1 fruit fly cellular context compared by ENCODE assay signal in the genomic region with DNA sequence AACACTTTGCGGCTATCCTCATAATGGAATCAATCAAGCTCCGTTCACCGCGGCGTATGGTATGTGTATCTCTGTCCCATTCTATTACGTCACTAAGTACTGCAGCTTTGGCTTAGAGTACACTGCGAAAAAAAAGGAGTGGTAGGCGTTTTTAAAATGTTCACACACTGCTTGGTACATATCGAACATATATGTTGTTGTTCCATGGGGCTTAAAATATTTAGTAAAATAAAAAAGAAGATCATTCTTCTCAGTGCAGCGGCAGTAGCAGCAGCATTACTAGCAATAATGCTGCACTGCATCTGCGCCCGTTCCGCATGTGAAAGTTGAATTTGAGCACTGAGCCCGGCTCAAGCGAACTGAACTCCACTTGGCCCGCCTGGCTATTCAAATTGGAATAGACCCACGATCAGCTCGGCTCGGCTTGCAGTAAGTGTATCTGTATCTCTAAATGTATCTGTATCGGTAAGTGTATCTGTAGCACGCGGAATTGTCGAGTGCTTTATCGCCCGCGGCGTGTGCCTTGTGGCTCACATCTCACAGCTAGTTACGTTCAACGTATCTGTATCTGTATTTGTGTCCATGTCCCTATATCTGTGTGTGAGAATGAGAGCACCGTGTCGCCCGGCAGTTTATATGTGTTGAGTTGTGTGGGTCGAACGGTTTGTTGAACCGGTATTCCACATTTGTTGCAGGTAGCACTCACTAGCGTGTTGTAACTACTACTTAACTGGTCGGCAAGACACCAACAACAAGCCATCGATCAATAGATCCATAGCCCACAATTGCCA.
TF ChIP-seq lines count a peak whose summit lies in the region.

No protein-coding gene starts in this region.

TF ChIP-seq in whole organism, embryonic, 481 proteins besides CTCF, POLR2A, EP300 and RAD21 (continued from another document and continues in another):
- TF ChIP-seq cad (GFP tag; optimal IDR thresholded peaks at IDR 0.05; lab: Kevin White, UChicago) (no peak), slp2 (GFP tag; optimal IDR thresholded peaks at IDR 0.05; lab: Kevin White, UChicago) (no peak), CG6683 (GFP tag; optimal IDR thresholded peaks at IDR 0.05; lab: Kevin White, UChicago) (no peak), CG7357 (GFP tag; IDR thresholded peaks at IDR 0.05; lab: Robert Waterston, UW) (no peak), esg (GFP tag; conservative IDR thresholded peaks at IDR 0.05; lab: Robert Waterston, UW) (peak; percentile 54; the same call in 1 of the 2 replicates), Lim3 (GFP tag; IDR thresholded peaks at IDR 0.05; lab: Robert Waterston, UW) (peak; percentile 49; the same call in 1 of the 2 replicates), Drgx (GFP tag; IDR thresholded peaks at IDR 0.05; lab: Robert Waterston, UW) (peak; percentile 97), CG7271 (tag; optimal IDR thresholded peaks at IDR 0.05; lab: Kevin White, UChicago) (no peak), Dbx (GFP tag; IDR thresholded peaks at IDR 0.05; lab: Robert Waterston, UW) (no peak), CG2875 (GFP tag; optimal IDR thresholded peaks at IDR 0.05; lab: Kevin White, UChicago) (peak; percentile 59), Max (GFP tag; optimal IDR thresholded peaks at IDR 0.05; lab: Kevin White, UChicago) (peak; percentile 29), CG33557 (GFP tag; optimal IDR thresholded peaks at IDR 0.05; lab: Kevin White, UChicago) (no peak), gfzf (GFP tag; optimal IDR thresholded peaks at IDR 0.05; lab: Kevin White, UChicago) (no peak), br (optimal IDR thresholded peaks at IDR 0.05; lab: Kevin White, UChicago) (no peak), Hand (GFP tag; optimal IDR thresholded peaks at IDR 0.05; lab: Kevin White, UChicago) (no peak), ap (GFP tag; IDR thresholded peaks at IDR 0.05; lab: Robert Waterston, UW) (peak; percentile 49; the same call in 1 of the 2 replicates), CG8281 (tag; optimal IDR thresholded peaks at IDR 0.05; lab: Kevin White, UChicago) (peak; percentile 3), al (GFP tag; IDR thresholded peaks at IDR 0.05; lab: Robert Waterston, UW) (no peak), salm (tag; optimal IDR thresholded peaks at IDR 0.05; lab: Kevin White, UChicago) (peak; percentile 1), CG43689 (GFP tag; IDR thresholded peaks at IDR 0.05; lab: Robert Waterston, UW) (no peak; the same call in 1 of the 2 replicates), ATbp (GFP tag; optimal IDR thresholded peaks at IDR 0.05; lab: Kevin White, UChicago) (peak; percentile 58), D19B (GFP tag; optimal IDR thresholded peaks at IDR 0.05; lab: Kevin White, UChicago) (no peak), hkb (optimal IDR thresholded peaks at IDR 0.05; lab: Kevin White, UChicago) (no peak), hkb (GFP tag; IDR thresholded peaks at IDR 0.05; lab: Robert Waterston, UW) (peak; percentile 76), CG32767 (GFP tag; IDR thresholded peaks at IDR 0.05; lab: Robert Waterston, UW) (peak; percentile 55; the same call in 1 of the 2 replicates), Bdp1 (GFP tag; optimal IDR thresholded peaks at IDR 0.05; lab: Kevin White, UChicago) (peak; percentile 9), CG5953 (GFP tag; IDR thresholded peaks at IDR 0.05; lab: Robert Waterston, UW) (peak; percentile 52; the same call in 1 of the 2 replicates), GATAe (GFP tag; conservative IDR thresholded peaks at IDR 0.05; lab: Robert Waterston, UW) (no peak), HLH3B (GFP tag; IDR thresholded peaks at IDR 0.05; lab: Robert Waterston, UW) (peak; percentile 71), Asciz (GFP tag; optimal IDR thresholded peaks at IDR 0.05; lab: Kevin White, UChicago) (peak; percentile 65), klu (GFP tag; IDR thresholded peaks at IDR 0.05; lab: Robert Waterston, UW) (no peak), gro (GFP tag; optimal IDR thresholded peaks at IDR 0.05; lab: Kevin White, UChicago) (no peak), CG12219 (GFP tag; optimal IDR thresholded peaks at IDR 0.05; lab: Kevin White, UChicago) (peak; percentile 30), CG31224 (GFP tag; IDR thresholded peaks at IDR 0.05; lab: Robert Waterston, UW) (no peak), CG15479 (GFP tag; optimal IDR thresholded peaks at IDR 0.05; lab: Kevin White, UChicago) (no peak), sqz (GFP tag; optimal IDR thresholded peaks at IDR 0.05; lab: Kevin White, UChicago) (peak; percentile 27), mam (GFP tag; optimal IDR thresholded peaks at IDR 0.05; lab: Kevin White, UChicago) (peak; percentile 18), CG4820 (GFP tag; optimal IDR thresholded peaks at IDR 0.05; lab: Kevin White, UChicago) (peak; percentile 56), Oaz (GFP tag; IDR thresholded peaks at IDR 0.05; lab: Robert Waterston, UW) (no peak), CG3065 (GFP tag; optimal IDR thresholded peaks at IDR 0.05; lab: Kevin White, UChicago) (no peak), CG10959 (GFP tag; IDR thresholded peaks at IDR 0.05; lab: Robert Waterston, UW) (no peak), CG10565 (GFP tag; optimal IDR thresholded peaks at IDR 0.05; lab: Kevin White, UChicago) (no peak), caup (GFP tag; optimal IDR thresholded peaks at IDR 0.05; lab: Kevin White, UChicago; ENCODE audit: severe bottlenecking) (no peak), Dip3 (GFP tag; optimal IDR thresholded peaks at IDR 0.05; lab: Kevin White, UChicago) (no peak), Taf1 (GFP tag; IDR thresholded peaks at IDR 0.05; lab: Robert Waterston, UW) (no peak), CG3726 (GFP tag; IDR thresholded peaks at IDR 0.05; lab: Robert Waterston, UW) (no peak), fd102C (GFP tag; optimal IDR thresholded peaks at IDR 0.05; lab: Kevin White, UChicago) (no peak), ash1 (GFP tag; optimal IDR thresholded peaks at IDR 0.05; lab: Kevin White, UChicago) (no peak), Poxn (GFP tag; IDR thresholded peaks at IDR 0.05; lab: Robert Waterston, UW) (no peak), CG30403 (GFP tag; optimal IDR thresholded peaks at IDR 0.05; lab: Kevin White, UChicago) (peak; percentile 46), hb (GFP tag; IDR thresholded peaks at IDR 0.05; lab: Robert Waterston, UW; ENCODE audit: partially characterized antibody) (no peak), usp (GFP tag; optimal IDR thresholded peaks at IDR 0.05; lab: Kevin White, UChicago) (no peak), Side (GFP tag; optimal IDR thresholded peaks at IDR 0.05; lab: Kevin White, UChicago) (peak; percentile 26), Blimp-1 (GFP tag; optimal IDR thresholded peaks at IDR 0.05; lab: Kevin White, UChicago) (peak; percentile 65), grau (tag; optimal IDR thresholded peaks at IDR 0.05; lab: Kevin White, UChicago) (peak; percentile 56), CG8290 (GFP tag; optimal IDR thresholded peaks at IDR 0.05; lab: Kevin White, UChicago) (no peak), CG8290 (tag; optimal IDR thresholded peaks at IDR 0.05; lab: Kevin White, UChicago) (no peak), CG11093 (GFP tag; IDR thresholded peaks at IDR 0.05; lab: Robert Waterston, UW) (peak; percentile 26; the same call in 1 of the 3 replicates), CG9797 (GFP tag; optimal IDR thresholded peaks at IDR 0.05; lab: Kevin White, UChicago) (no peak), CG15011 (GFP tag; optimal IDR thresholded peaks at IDR 0.05; lab: Kevin White, UChicago) (peak; percentile 4), Mrtf (GFP tag; IDR thresholded peaks at IDR 0.05; lab: Robert Waterston, UW) (peak; percentile 53; the same call in 1 of the 3 replicates), CG12236 (GFP tag; optimal IDR thresholded peaks at IDR 0.05; lab: Kevin White, UChicago) (peak; percentile 28), CG11247 (GFP tag; IDR thresholded peaks at IDR 0.05; lab: Robert Waterston, UW) (no peak; the same call in 1 of the 2 replicates), CG7839 (tag; optimal IDR thresholded peaks at IDR 0.05; lab: Kevin White, UChicago) (peak; percentile 58), Deaf1 (tag; optimal IDR thresholded peaks at IDR 0.05; lab: Kevin White, UChicago) (no peak), ttk (GFP tag; IDR thresholded peaks at IDR 0.05; lab: Robert Waterston, UW) (peak; percentile 66; the same call in 1 of the 2 replicates), CG17802 (tag; optimal IDR thresholded peaks at IDR 0.05; lab: Kevin White, UChicago) (no peak), dati (GFP tag; IDR thresholded peaks at IDR 0.05; lab: Robert Waterston, UW) (no peak), CG9876 (GFP tag; optimal IDR thresholded peaks at IDR 0.05; lab: Kevin White, UChicago) (no peak), fu2 (GFP tag; optimal IDR thresholded peaks at IDR 0.05; lab: Kevin White, UChicago) (no peak), CG17612 (GFP tag; IDR thresholded peaks at IDR 0.05; lab: Robert Waterston, UW) (no peak), dan (GFP tag; IDR thresholded peaks at IDR 0.05; lab: Robert Waterston, UW) (no peak), exex (tag; optimal IDR thresholded peaks at IDR 0.05; lab: Kevin White, UChicago) (no peak), NK7.1 (GFP tag; optimal IDR thresholded peaks at IDR 0.05; lab: Kevin White, UChicago) (no peak), Hey (tag; optimal IDR thresholded peaks at IDR 0.05; lab: Kevin White, UChicago) (no peak), Opbp (GFP tag; IDR thresholded peaks at IDR 0.05; lab: Robert Waterston, UW; ENCODE audit: partially characterized antibody) (no peak), CG31365 (tag; optimal IDR thresholded peaks at IDR 0.05; lab: Kevin White, UChicago) (no peak), gsb-n (tag; optimal IDR thresholded peaks at IDR 0.05; lab: Kevin White, UChicago) (peak; percentile 10), fd64A (GFP tag; optimal IDR thresholded peaks at IDR 0.05; lab: Kevin White, UChicago) (no peak), Hr39 (optimal IDR thresholded peaks at IDR 0.05; lab: Kevin White, UChicago) (no peak), ro (GFP tag; IDR thresholded peaks at IDR 0.05; lab: Robert Waterston, UW) (no peak), Doc3 (GFP tag; IDR thresholded peaks at IDR 0.05; lab: Robert Waterston, UW; ENCODE audit: partially characterized antibody) (no peak), CG4404 (GFP tag; IDR thresholded peaks at IDR 0.05; lab: Robert Waterston, UW) (no peak), CG4707 (GFP tag; optimal IDR thresholded peaks at IDR 0.05; lab: Kevin White, UChicago) (no peak), Hmx (GFP tag; optimal IDR thresholded peaks at IDR 0.05; lab: Kevin White, UChicago) (no peak), CG8924 (tag; optimal IDR thresholded peaks at IDR 0.05; lab: Kevin White, UChicago) (peak; percentile 38), corto (GFP tag; optimal IDR thresholded peaks at IDR 0.05; lab: Kevin White, UChicago) (no peak), CG4730 (GFP tag; IDR thresholded peaks at IDR 0.05; lab: Robert Waterston, UW) (0 out of 2 replicates have a peak, but pooled peaks have one; percentile 18), ssp (GFP tag; IDR thresholded peaks at IDR 0.05; lab: Robert Waterston, UW) (peak; percentile 33; the same call in 1 of the 2 replicates), CrebB (tag; optimal IDR thresholded peaks at IDR 0.05; lab: Kevin White, UChicago) (no peak), sisA (GFP tag; IDR thresholded peaks at IDR 0.05; lab: Robert Waterston, UW) (peak; percentile 68), CG12769 (tag; optimal IDR thresholded peaks at IDR 0.05; lab: Kevin White, UChicago) (peak; percentile 5), Usf (GFP tag; optimal IDR thresholded peaks at IDR 0.05; lab: Kevin White, UChicago) (no peak), pnt (GFP tag; optimal IDR thresholded peaks at IDR 0.05; lab: Kevin White, UChicago) (peak; percentile 36), disco-r (GFP tag; optimal IDR thresholded peaks at IDR 0.05; lab: Kevin White, UChicago) (no peak), mld (GFP tag; IDR thresholded peaks at IDR 0.05; lab: Robert Waterston, UW; ENCODE audit: partially characterized antibody) (no peak), crol (GFP tag; IDR thresholded peaks at IDR 0.05; lab: Robert Waterston, UW) (no peak), Doc2 (GFP tag; IDR thresholded peaks at IDR 0.05; lab: Robert Waterston, UW) (no peak), D (optimal IDR thresholded peaks at IDR 0.05; lab: Kevin White, UChicago) (no peak), D (GFP tag; optimal IDR thresholded peaks at IDR 0.05; lab: Kevin White, UChicago) (peak; percentile 30), Stat92E (GFP tag; optimal IDR thresholded peaks at IDR 0.05; lab: Kevin White, UChicago) (no peak), insv (GFP tag; optimal IDR thresholded peaks at IDR 0.05; lab: Kevin White, UChicago) (no peak), PHDP (tag; optimal IDR thresholded peaks at IDR 0.05; lab: Kevin White, UChicago) (peak; percentile 49), CG6765 (GFP tag; optimal IDR thresholded peaks at IDR 0.05; lab: Kevin White, UChicago) (no peak), her (GFP tag; optimal IDR thresholded peaks at IDR 0.05; lab: Kevin White, UChicago) (no peak), tll (GFP tag; optimal IDR thresholded peaks at IDR 0.05; lab: Kevin White, UChicago) (no peak), gt (GFP tag; IDR thresholded peaks at IDR 0.05; lab: Robert Waterston, UW) (no peak), CG4282 (GFP tag; optimal IDR thresholded peaks at IDR 0.05; lab: Kevin White, UChicago) (no peak), pho (GFP tag; optimal IDR thresholded peaks at IDR 0.05; lab: Kevin White, UChicago) (no peak), HLH54F (GFP tag; optimal IDR thresholded peaks at IDR 0.05; lab: Kevin White, UChicago) (no peak), CG17186 (GFP tag; optimal IDR thresholded peaks at IDR 0.05; lab: Kevin White, UChicago) (no peak), nerfin-2 (GFP tag; IDR thresholded peaks at IDR 0.05; lab: Robert Waterston, UW; ENCODE audit: partially characterized antibody) (no peak), Tbp (GFP tag; optimal IDR thresholded peaks at IDR 0.05; lab: Kevin White, UChicago) (no peak), Nf-YA (GFP tag; IDR thresholded peaks at IDR 0.05; lab: Robert Waterston, UW) (no peak), CG18619 (GFP tag; optimal IDR thresholded peaks at IDR 0.05; lab: Kevin White, UChicago) (peak; percentile 30), Sry-β (GFP tag; optimal IDR thresholded peaks at IDR 0.05; lab: Kevin White, UChicago) (no peak), CG17568 (GFP tag; optimal IDR thresholded peaks at IDR 0.05; lab: Kevin White, UChicago) (no peak), Eip74EF (GFP tag; optimal IDR thresholded peaks at IDR 0.05; lab: Kevin White, UChicago) (peak in 1 of 2 experiments; percentile 40), CG42726 (GFP tag; IDR thresholded peaks at IDR 0.05; lab: Robert Waterston, UW; ENCODE audit: partially characterized antibody) (no peak), CG18262 (tag; optimal IDR thresholded peaks at IDR 0.05; lab: Kevin White, UChicago) (peak; percentile 41), Dek (tag; optimal IDR thresholded peaks at IDR 0.05; lab: Kevin White, UChicago) (no peak), pan (optimal IDR thresholded peaks at IDR 0.05; lab: Kevin White, UChicago) (no peak), pan (GFP tag; optimal IDR thresholded peaks at IDR 0.05 in 1 of 2, IDR thresholded peaks at IDR 0.05 in 1 of 2) (peak in 1 of 2 experiments; percentile 69), Kr (GFP tag; optimal IDR thresholded peaks at IDR 0.05; lab: Kevin White, UChicago) (no peak), CG15696 (tag; optimal IDR thresholded peaks at IDR 0.05; lab: Kevin White, UChicago) (no peak)
